Worm (Caenorhabditis elegans) whole organism, young adult: Measurements from ENCODE around the gene bath-23.

ENCODE experiments used
- B0019.2 ChIP-seq: fragments of 200-800 bp; sonication (Bioruptor generic); conservative IDR thresholded peaks from 2 replicates; pipeline ENCODE4 v1.3.6; 2022; ENCODE audit warnings: missing genetic modification reagents, missing genetic modification characterization, missing compliant biosample characterization
- C06A6.2 ChIP-seq: fragments of 200-800 bp; sonication (Bioruptor generic); conservative IDR thresholded peaks from 2 replicates; pipeline ENCODE4 v1.3.6; 2022; ENCODE audit warnings: missing genetic modification characterization, missing compliant biosample characterization
- D2030.7 ChIP-seq: fragments of 200-800 bp; sonication (Bioruptor generic); IDR thresholded peaks from 2 replicates; pipeline ENCODE4 v1.3.6; 2022; ENCODE audit warnings: missing genetic modification reagents, missing genetic modification characterization, missing compliant biosample characterization
- F10E7.11 ChIP-seq: sonication (generic microtip); optimal IDR thresholded peaks from 2 replicates; lab custom pipeline; 2017; ENCODE audit warnings: mild to moderate bottlenecking, missing genetic modification characterization, moderate library complexity, missing compliant biosample characterization
- F22D6.2 ChIP-seq: sonication (generic microtip); optimal IDR thresholded peaks from 2 replicates; lab custom pipeline; 2016; ENCODE audit warnings: mild to moderate bottlenecking, missing genetic modification characterization, missing compliant biosample characterization
- F23B12.7 ChIP-seq: sonication (generic microtip); optimal IDR thresholded peaks from 2 replicates; lab custom pipeline; 2017; ENCODE audit warnings: missing genetic modification characterization, mild to moderate bottlenecking, missing compliant biosample characterization, antibody characterized with exemption, moderate library complexity; ENCODE audit not compliant: insufficient read depth
- F33H1.4 ChIP-seq: fragments of 200-800 bp; sonication (Bioruptor generic); IDR thresholded peaks from 2 replicates; pipeline ENCODE4 v1.3.6; 2022; ENCODE audit warnings: missing genetic modification reagents, missing genetic modification characterization, missing compliant biosample characterization
- F52B5.7 ChIP-seq: sonication (generic microtip); optimal IDR thresholded peaks from 2 replicates; lab custom pipeline; 2016; ENCODE audit warnings: mild to moderate bottlenecking, missing genetic modification characterization, missing compliant biosample characterization
- F55B11.4 ChIP-seq: sonication (generic microtip); optimal IDR thresholded peaks from 2 replicates; lab custom pipeline; 2016; ENCODE audit warnings: missing compliant biosample characterization, missing genetic modification characterization, borderline replicate concordance; ENCODE audit not compliant: insufficient read depth
- K11D2.4 ChIP-seq: fragments of 200-800 bp; sonication (Bioruptor generic); IDR thresholded peaks from 2 replicates; pipeline ENCODE4 v1.3.6; 2022; ENCODE audit warnings: missing genetic modification reagents, missing genetic modification characterization, missing compliant biosample characterization
- Y95B8A.8 ChIP-seq: fragments of 200-800 bp; sonication (Bioruptor generic); IDR thresholded peaks from 2 replicates; pipeline ENCODE4 v1.3.6; 2022; ENCODE audit warnings: missing genetic modification reagents, missing genetic modification characterization, missing compliant biosample characterization
- akir-1 ChIP-seq: fragments of 200-800 bp; sonication (Bioruptor generic); optimal IDR thresholded peaks from 2 replicates; lab custom pipeline; 2018; ENCODE audit warnings: mild to moderate bottlenecking, missing genetic modification characterization, moderate library complexity, missing compliant biosample characterization
- athp-1 ChIP-seq: sonication (generic microtip); optimal IDR thresholded peaks from 2 replicates; lab custom pipeline; 2017; ENCODE audit warnings: mild to moderate bottlenecking, missing genetic modification characterization, missing compliant biosample characterization
- bed-1 ChIP-seq: fragments of 200-800 bp; sonication (Bioruptor generic); IDR thresholded peaks from 2 replicates; pipeline ENCODE4 v1.3.6; 2022; ENCODE audit warnings: missing genetic modification reagents, missing genetic modification characterization, missing compliant biosample characterization
- cebp-2 ChIP-seq: fragments of 200-800 bp; sonication (Bioruptor generic); IDR thresholded peaks from 2 replicates; pipeline ENCODE4 v1.3.6; 2022; ENCODE audit warnings: missing genetic modification characterization, missing compliant biosample characterization
- ceh-27 ChIP-seq: fragments of 200-800 bp; sonication (Bioruptor generic); optimal IDR thresholded peaks from 2 replicates; lab custom pipeline; 2018; ENCODE audit warnings: mild to moderate bottlenecking, missing genetic modification characterization, moderate library complexity, missing compliant biosample characterization
- dox-1 ChIP-seq: fragments of 200-800 bp; sonication (Bioruptor generic); IDR thresholded peaks from 2 replicates; pipeline ENCODE4 v1.3.6; 2022; ENCODE audit warnings: missing genetic modification reagents, missing genetic modification characterization, missing compliant biosample characterization
- efl-1 ChIP-seq: fragments of 150-350 bp; optimal IDR thresholded peaks from 2 replicates; lab custom pipeline; 2014; ENCODE audit warnings: missing biosample characterization, missing genetic modification reagents, missing genetic modification characterization
- egl-18 ChIP-seq: fragments of 200-800 bp; sonication (Bioruptor generic); IDR thresholded peaks from 2 replicates; pipeline ENCODE4 v1.3.6; 2022; ENCODE audit warnings: missing genetic modification reagents, missing genetic modification characterization, missing compliant biosample characterization
- egl-44 ChIP-seq: fragments of 200-800 bp; sonication (Bioruptor generic); IDR thresholded peaks from 2 replicates; pipeline ENCODE4 v1.3.6; 2022; ENCODE audit warnings: missing genetic modification reagents, missing genetic modification characterization, missing compliant biosample characterization
- hlh-12 ChIP-seq: sonication (generic microtip); optimal IDR thresholded peaks from 2 replicates; lab custom pipeline; 2016; ENCODE audit warnings: missing genetic modification characterization, missing compliant biosample characterization
- hsf-1 ChIP-seq: fragments of 200-800 bp; sonication (Bioruptor generic); IDR thresholded peaks from 2 replicates; pipeline ENCODE4 v1.3.6; 2022; ENCODE audit warnings: missing genetic modification reagents, missing genetic modification characterization, missing compliant biosample characterization
- lsl-1 ChIP-seq: fragments of 200-800 bp; sonication (Bioruptor generic); optimal IDR thresholded peaks from 2 replicates; lab custom pipeline; 2018; ENCODE audit warnings: mild to moderate bottlenecking, missing genetic modification characterization, moderate library complexity, missing compliant biosample characterization
- madf-6 ChIP-seq: fragments of 200-800 bp; sonication (Bioruptor generic); IDR thresholded peaks from 2 replicates; pipeline ENCODE4 v1.3.6; 2022; ENCODE audit warnings: missing genetic modification reagents, missing genetic modification characterization, missing compliant biosample characterization
- madf-8 ChIP-seq: fragments of 200-800 bp; sonication (Bioruptor generic); conservative IDR thresholded peaks from 2 replicates; pipeline ENCODE4 v1.3.6; 2022; ENCODE audit warnings: missing genetic modification reagents, missing genetic modification characterization, missing compliant biosample characterization
- nhr-27 ChIP-seq: fragments of 200-800 bp; sonication (Bioruptor generic); optimal IDR thresholded peaks from 2 replicates; lab custom pipeline; 2018; ENCODE audit warnings: mild to moderate bottlenecking, missing genetic modification characterization, moderate library complexity, missing compliant biosample characterization
- pbrm-1 ChIP-seq: fragments of 200-800 bp; sonication (Bioruptor generic); IDR thresholded peaks from 2 replicates; pipeline ENCODE4 v1.3.6; 2022; ENCODE audit warnings: missing genetic modification reagents, missing genetic modification characterization, missing compliant biosample characterization
- pha-4 ChIP-seq: fragments of 150-350 bp; sonication (generic microtip); optimal IDR thresholded peaks from 2 replicates; lab custom pipeline; 2014; ENCODE audit warnings: missing biosample characterization, missing genetic modification reagents, missing genetic modification characterization
- repo-1 ChIP-seq: sonication (generic microtip); optimal IDR thresholded peaks from 2 replicates; lab custom pipeline; 2017; ENCODE audit warnings: mild to moderate bottlenecking, missing genetic modification characterization, missing compliant biosample characterization
- rpc-1 ChIP-seq, 2 experiments: fragments of 150-350 bp in 1 of 2; sonication (generic microtip) in 1 of 2; optimal IDR thresholded peaks; 2 replicates each; lab custom pipeline; 2014 to 2018; ENCODE audit warnings: missing biosample characterization in 1 of 2, missing genetic modification characterization in 1 of 2, missing genetic modification reagents in 1 of 2, missing genotype in 1 of 2
- snpc-3.4 ChIP-seq: sonication (generic microtip); optimal IDR thresholded peaks from 2 replicates; lab custom pipeline; 2017; ENCODE audit warnings: missing genetic modification characterization, mild to moderate bottlenecking, missing compliant biosample characterization, antibody characterized with exemption, moderate library complexity, missing genotype, missing genetic modification reagents
- tbp1 ChIP-seq: fragments of 200-800 bp; sonication (Bioruptor generic); optimal IDR thresholded peaks from 2 replicates; lab custom pipeline; 2018; ENCODE audit warnings: mild to moderate bottlenecking, missing genetic modification characterization, missing compliant biosample characterization
- zim-3 ChIP-seq: sonication (generic microtip); optimal IDR thresholded peaks from 2 replicates; lab custom pipeline; 2017; ENCODE audit warnings: mild to moderate bottlenecking, missing genetic modification characterization, moderate library complexity, missing compliant biosample characterization
- ztf-18 ChIP-seq: sonication (generic microtip); optimal IDR thresholded peaks from 2 replicates; lab custom pipeline; 2016; ENCODE audit warnings: missing genotype, mild to moderate bottlenecking, missing genetic modification characterization, missing compliant biosample characterization
- ztf-22 ChIP-seq: fragments of 200-800 bp; sonication (Bioruptor generic); optimal IDR thresholded peaks from 2 replicates; lab custom pipeline; 2018; ENCODE audit warnings: mild to moderate bottlenecking, missing genetic modification characterization, moderate library complexity, missing compliant biosample characterization
- ztf-3 ChIP-seq: fragments of 200-800 bp; sonication (Bioruptor generic); optimal IDR thresholded peaks from 2 replicates; lab custom pipeline; 2018; ENCODE audit warnings: mild to moderate bottlenecking, missing genetic modification characterization, missing compliant biosample characterization

bath-23 gene

DNA sequence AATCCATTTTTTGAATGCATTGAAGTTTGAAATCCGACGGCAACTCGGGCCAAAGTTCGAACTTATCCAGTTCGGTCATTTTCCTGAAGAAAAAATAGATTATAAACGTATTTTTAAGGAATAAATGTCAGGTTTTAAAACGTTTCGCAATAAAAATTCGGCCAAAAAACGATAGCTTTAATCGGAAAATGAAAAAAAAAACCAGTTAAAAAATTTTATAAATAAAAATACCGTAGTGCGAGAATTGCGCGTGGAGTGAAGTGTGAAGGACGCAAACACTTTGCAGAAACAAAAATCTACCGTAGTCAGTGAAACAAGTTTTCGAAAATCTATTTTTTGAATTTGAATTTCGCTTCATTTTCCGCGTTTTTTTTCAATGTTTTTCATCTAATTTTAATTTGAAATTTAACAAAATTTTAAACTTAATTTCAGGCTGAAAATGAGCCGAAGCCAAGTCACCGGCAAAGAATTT lies 21.3 kb upstream of the bath-23 start, which contains the start of gene F14D2.8:
F14D2.8 (minus strand) TSS at position 51 of the 472 bp plus-strand sequence.
- peak; percentile 68 for TF ChIP-seq madf-6 (GFP tag; lab: Robert Waterston, UW)
- no peak for TF ChIP-seq repo-1 (tag; lab: Kevin White, UChicago)
- TF ChIP-seq D2030.7 (GFP tag; lab: Robert Waterston, UW), result peak; percentile 25; the same call in 1 of the 2 replicates
- TF ChIP-seq madf-8 (GFP tag; lab: Robert Waterston, UW), result 0 out of 2 replicates have a peak, but pooled peaks have one; percentile 6
- no peak for TF ChIP-seq K11D2.4 (GFP tag; lab: Robert Waterston, UW)
- TF ChIP-seq lsl-1, result peak; percentile 86
- TF ChIP-seq tbp1, result no peak

DNA sequence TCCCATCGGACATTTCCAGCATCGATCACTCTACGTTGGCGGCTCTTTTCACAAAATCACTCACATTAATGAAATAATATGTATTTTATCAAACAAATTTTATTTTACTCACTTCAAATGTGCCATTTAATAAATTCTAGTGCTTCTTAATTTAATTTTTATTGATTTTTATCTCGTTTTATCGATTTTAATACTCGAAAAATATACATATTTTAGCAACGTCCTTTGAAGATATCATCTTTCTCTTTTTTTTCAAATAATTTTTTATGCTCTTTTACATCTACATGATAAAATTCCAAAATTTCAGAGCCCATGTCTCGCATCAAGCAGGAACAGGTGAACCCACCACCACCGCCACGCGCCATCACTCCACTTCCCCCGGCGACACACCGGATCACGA lies 12.3 kb upstream of the bath-23 start, which contains the start of the genes lido-14 and bath-27:
lido-14 (plus strand) TSS at position 301 of the 400 bp plus-strand sequence.
bath-27 (plus strand) TSS at position 306 of the 400 bp plus-strand sequence.
- TF ChIP-seq akir-1 (GFP tag; lab: Kevin White, UChicago), result no peak
- TF ChIP-seq snpc-3.4, result no peak
- TF ChIP-seq, all 124 proteins: peak for 0

- TF ChIP-seq dox-1 (GFP tag; lab: Robert Waterston, UW) (peak; percentile 69), madf-6 (GFP tag; lab: Robert Waterston, UW) (0 out of 2 replicates have a peak, but pooled peaks have one; percentile 20), pbrm-1 (GFP tag; lab: Robert Waterston, UW) (0 out of 2 replicates have a peak, but pooled peaks have one; percentile 44), F33H1.4 (GFP tag; lab: Robert Waterston, UW) (peak; percentile 45), hsf-1 (GFP tag; lab: Robert Waterston, UW) (peak; percentile 96), cebp-2 (0 out of 2 replicates have a peak, but pooled peaks have one; percentile 42)
Measured at ce11 chrII:3365569-3365968, 5.5 kb upstream of the bath-23 start.

DNA sequence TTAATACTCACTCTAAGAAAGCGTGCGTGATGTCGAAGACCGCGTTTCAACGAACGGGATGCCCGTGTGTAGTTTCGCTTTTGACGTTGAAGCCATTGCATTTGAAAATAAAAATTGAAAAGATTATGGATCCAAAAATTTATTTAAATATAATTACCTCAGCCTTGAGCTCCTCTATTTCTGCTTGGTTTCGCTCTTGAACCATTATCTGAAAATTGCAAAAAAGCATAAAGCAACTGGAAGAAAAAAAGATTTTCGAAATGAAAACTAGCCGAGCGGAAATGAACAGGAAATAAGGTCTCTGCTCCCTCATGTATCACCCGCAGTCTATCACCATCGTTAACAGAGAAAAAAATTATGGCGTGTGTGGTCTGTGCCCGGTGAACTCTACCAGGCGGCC lies 4.0 kb upstream of the bath-23 start, which contains the start of gene Y49F6C.6:
Y49F6C.6 (minus strand) TSS at position 101 of the 400 bp plus-strand sequence.
- TF ChIP-seq F23B12.7 (no peak), ztf-22 (GFP tag; lab: Kevin White, UChicago) (no peak), F52B5.7 (tag; lab: Kevin White, UChicago) (no peak), hlh-12 (tag; lab: Kevin White, UChicago) (no peak), efl-1 (GFP tag; lab: Kevin White, UChicago) (no peak), Y95B8A.8 (GFP tag; lab: Robert Waterston, UW) (no peak), ceh-27 (GFP tag; lab: Kevin White, UChicago) (no peak), egl-18 (no peak), ztf-18 (no peak), pha-4 (no peak), bed-1 (no peak)

DNA sequence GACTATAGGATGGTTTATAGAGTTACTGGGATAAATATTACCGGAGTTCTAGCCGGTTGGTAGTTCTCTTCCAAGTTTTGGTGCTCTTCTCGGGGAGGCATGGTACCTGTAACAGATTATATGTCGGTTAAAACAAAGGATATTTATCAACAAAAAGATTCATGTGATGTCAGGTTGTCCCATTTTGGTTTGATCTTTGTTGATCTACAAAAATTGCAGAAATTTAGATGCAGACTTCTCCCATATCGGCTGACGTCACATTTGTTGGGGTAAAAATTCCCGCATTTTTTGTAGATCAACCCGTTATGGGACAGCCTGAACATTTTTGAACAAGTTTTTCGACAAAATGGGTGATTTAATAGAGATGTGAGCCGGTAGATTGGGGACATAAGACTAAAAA lies 3.0 kb upstream of the bath-23 start, which contains the start of gene Y49F6C.7:
Y49F6C.7 (minus strand) TSS at position 101 of the 400 bp plus-strand sequence.
- no peak for TF ChIP-seq B0019.2 (GFP tag; lab: Robert Waterston, UW)
- no peak for TF ChIP-seq athp-1 (tag; lab: Kevin White, UChicago)
- no peak for TF ChIP-seq zim-3 (tag; lab: Kevin White, UChicago)
- TF ChIP-seq ceh-27 (GFP tag; lab: Kevin White, UChicago), result no peak
- TF ChIP-seq ztf-3 (GFP tag; lab: Kevin White, UChicago), result no peak
- TF ChIP-seq F55B11.4, result no peak
- TF ChIP-seq bed-1, result no peak
- no peak for TF ChIP-seq C06A6.2 (GFP tag; lab: Robert Waterston, UW)
- no peak for TF ChIP-seq nhr-27 (tag; lab: Kevin White, UChicago)
- no peak for TF ChIP-seq F23B12.7
- no peak for TF ChIP-seq rpc-1 (optimal IDR thresholded peaks at IDR 0.05; lab: Kevin White, UChicago)
- TF ChIP-seq rpc-1 (tag; optimal IDR thresholded peaks at IDR 0.05; lab: Kevin White, UChicago), result no peak
- TF ChIP-seq F10E7.11 (tag; lab: Kevin White, UChicago), result no peak
- no peak for TF ChIP-seq snpc-3.4
- TF ChIP-seq F22D6.2 (tag; lab: Kevin White, UChicago), result no peak
- TF ChIP-seq egl-44 (GFP tag; lab: Robert Waterston, UW), result no peak
